Fruit fly (Drosophila melanogaster) whole organism, wandering third instar larva: ENCODE measurements around the gene CG14957.

ENCODE experiments used
- Mio ChIP-seq: sonication (Bioruptor generic); optimal IDR thresholded peaks from 2 replicates; lab custom pipeline; 2016; ENCODE audit warnings: missing biosample characterization, missing genetic modification characterization
- OdsH ChIP-seq: fragments of 200-800 bp; sonication (Bioruptor generic); optimal IDR thresholded peaks from 2 replicates; lab custom pipeline; 2016; ENCODE audit warnings: missing biosample characterization, mild to moderate bottlenecking, missing genetic modification characterization
- fru ChIP-seq: fragments of 200-800 bp; sonication (Bioruptor generic); optimal IDR thresholded peaks from 3 replicates; lab custom pipeline; 2016; ENCODE audit warnings: missing biosample characterization, mild to moderate bottlenecking, missing genetic modification characterization

DNA sequence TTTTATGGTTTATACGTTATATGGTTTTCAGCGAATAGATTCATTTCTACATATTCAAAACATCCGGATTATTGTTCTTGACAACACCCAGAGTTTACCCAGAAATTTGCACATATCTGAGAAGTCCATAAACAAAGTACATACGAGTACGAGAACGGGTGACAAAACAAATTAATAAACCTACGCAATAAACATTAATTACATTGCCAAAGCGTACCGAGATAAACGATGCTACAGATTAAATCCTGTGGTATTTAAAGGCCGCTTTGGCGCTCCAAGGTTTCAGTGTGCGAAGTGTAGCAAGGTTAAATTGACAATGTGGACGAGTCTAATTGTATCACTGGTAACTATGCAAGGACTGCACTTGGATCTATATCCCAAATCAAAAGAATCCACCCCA lies at the start of gene CG14957:
- TF ChIP-seq OdsH (no peak), fru (no peak), Mio (GFP tag; lab: Kevin White, UChicago) (no peak)
